Fruit fly (Drosophila melanogaster) ovary, adult (tissue): ENCODE results near the gene CG6333.

ENCODE experiments used
- CG17801 ChIP-seq: fragments of 200-800 bp; optimal IDR thresholded peaks from 2 replicates; lab custom pipeline; 2019; ENCODE audit warnings: missing biosample characterization, mild to moderate bottlenecking, missing genetic modification characterization, moderate library complexity; ENCODE audit not compliant: partially characterized antibody

Gene CG6333

DNA sequence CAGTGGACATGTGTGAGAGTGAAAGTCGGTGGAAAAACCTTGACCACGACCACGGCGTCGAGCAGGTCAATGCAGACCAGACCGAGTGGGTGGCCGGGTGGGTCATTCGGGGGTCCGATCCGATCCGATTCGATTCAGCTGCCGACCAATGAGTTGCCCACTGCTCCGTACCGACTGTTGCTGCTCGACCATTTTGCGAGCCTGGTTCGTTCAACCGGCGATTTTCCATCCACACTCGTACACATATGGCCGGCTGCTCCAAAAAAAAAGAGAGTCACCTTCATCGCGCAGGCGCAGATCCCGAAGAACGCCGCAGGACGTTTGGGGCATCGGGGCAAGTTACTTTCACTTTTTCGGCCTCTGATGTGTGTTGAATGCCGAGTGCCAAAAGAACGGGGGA, 41.5 kb downstream of the CG6333 start:
- TF ChIP-seq CG17801 = no peak

DNA sequence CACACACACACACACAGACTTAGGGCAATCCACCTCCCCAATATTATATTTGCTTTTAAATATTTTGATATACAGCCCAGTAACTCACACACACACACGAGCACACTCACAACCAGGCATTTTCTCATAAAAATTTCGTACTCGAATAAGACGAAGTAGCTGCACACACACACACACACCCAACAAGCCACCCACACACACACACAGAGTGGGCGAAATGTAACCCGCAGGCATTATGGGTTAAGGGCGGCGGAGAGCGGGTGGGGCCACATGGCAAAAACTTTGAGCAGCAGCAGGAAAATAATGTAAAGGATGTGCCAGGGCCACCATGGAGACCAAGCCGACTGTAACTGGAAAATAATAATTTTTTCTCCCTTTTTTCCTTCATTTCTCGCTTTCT, 44.4 kb downstream of the CG6333 start:
- no peak for TF ChIP-seq CG17801

DNA sequence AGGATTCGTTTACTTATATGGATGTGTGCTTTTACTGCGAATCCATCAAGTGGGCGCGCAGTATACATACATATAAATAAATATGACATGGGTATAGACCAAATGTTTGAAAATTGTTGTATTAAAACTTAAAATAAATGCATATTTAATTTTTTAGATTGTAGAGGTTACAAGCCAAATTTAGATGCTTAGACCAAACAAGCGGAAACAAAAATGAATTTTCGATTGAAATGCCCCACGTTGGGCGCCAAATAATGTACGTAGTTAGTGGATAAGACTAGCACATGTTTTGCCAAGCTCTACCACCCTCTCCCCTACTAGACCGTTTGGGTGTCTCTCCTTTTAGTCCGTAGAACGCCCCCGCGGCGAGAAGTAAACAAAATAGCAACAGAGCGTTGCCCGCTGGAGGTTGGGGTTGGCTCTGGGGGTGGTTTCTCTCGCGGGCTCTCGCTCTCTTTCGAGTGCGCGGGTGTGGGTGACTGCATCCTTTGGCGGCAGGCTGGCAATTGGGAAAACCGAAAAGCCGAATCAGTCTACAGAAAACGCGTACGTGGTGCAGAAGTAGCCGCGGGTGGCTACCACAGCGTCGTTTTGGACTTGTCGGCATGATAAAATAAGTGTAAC, 47.0 kb downstream of the CG6333 start, which contains the start of gene CG18265:
Gene CG18265, plus strand, starts transcription at position 530 of the 624 bp plus-strand sequence.
- no peak for TF ChIP-seq CG17801

DNA sequence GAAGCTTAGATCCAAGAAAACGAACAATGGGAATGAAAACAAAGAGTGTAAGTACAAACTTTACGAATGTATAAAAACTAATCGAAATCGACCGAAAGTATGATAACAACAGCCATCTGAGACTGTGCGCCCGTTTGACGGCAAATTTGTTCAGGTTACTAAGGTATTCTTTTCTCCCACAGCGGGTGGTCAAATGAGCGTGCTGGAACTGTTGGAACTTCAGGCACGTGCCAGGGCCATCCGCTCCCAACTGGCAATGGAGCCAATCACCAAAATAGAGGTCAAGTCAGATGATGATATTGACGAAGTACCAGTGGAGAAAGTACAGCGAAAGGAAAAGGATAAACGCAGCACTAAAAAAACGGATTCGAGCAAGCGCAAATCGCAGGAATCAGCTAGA, 49.7 kb downstream of the CG6333 start, which contains the start of gene CG12229:
Gene CG12229, minus strand, starts transcription at position 101 of the 400 bp plus-strand sequence.
- TF ChIP-seq CG17801 = no peak

DNA sequence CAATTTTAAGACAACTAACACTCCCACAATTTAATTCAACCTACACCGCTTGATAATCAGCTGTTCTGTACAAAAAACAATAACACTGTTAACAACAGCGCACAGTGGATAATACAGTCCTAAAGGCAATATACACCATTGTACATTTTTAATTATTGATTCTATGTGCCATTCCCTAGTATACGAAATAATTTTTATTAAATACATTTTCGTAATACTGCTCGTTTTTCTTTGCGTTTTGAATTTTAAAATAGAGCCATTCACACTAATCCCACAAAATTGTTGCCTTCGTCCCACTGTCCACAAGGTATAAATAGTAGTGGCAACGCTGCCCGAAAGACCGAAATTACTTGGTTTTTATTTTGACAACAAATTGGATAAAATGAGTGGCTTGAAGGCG, 52.5 kb downstream of the CG6333 start, which contains the start of the genes Coq4 and CG32176:
Gene Coq4, minus strand, starts transcription at position 67 of the 400 bp plus-strand sequence.
Gene CG32176, plus strand, starts transcription at position 314 of the 400 bp plus-strand sequence.
- peak; percentile 92 for TF ChIP-seq CG17801

DNA sequence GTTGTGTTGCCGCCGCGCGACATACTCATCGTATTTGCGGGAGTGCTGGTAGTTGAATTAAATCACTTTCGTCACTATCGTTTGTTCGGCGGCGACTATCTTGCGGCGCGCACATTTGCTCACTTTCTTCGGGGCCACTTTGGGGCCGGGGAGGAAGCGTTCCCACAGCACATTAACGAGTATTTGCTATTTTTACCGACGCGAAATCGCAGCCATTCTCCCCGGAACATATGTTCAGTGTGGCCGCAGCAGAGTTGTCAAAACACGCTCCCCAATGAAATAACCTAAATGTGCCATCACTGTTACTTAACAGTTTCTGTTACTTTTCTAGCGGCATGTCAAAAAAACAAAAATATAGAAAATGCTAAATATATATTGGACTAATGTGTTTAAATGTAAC, 53.1 kb downstream of the CG6333 start, which contains the start of gene frc:
Gene frc, minus strand, starts transcription at position 244 of the 400 bp plus-strand sequence.
- no peak for TF ChIP-seq CG17801

DNA sequence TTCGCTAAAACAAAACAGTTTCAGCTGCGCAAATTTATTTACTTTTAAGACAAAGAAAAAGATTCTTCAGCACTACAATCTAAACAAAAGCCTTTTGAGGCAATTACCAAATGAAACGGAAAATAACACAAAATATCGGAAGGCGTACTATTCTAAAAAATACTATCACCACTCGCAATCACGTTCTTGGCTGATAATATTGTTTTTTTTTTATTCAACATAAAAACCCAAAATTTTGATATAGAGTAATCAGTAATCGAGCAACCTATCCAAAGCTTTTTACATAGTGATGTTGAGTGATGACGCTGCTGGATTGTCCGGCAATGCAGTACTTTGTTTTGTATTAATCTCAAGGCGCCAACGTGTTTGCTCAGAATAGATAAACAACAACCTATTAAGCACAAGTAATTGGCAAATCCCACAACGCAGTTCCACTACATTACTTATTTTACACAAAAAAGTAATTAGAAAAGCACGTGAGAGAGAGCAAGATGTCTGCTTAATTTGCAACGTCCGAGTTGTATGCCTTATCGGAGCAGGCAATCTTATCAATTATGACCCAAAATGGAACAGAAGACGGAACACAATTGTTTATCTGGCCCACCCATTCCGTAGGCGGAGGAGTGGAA, 55.0 kb downstream of the CG6333 start:
- no peak for TF ChIP-seq CG17801

dm6 chr3L:17430390-17430789, 55.6 kb downstream of the CG6333 start:
- no peak for TF ChIP-seq CG17801
